Fruit fly (Drosophila melanogaster) whole organism, embryonic: ENCODE measurements around the gene CG33090.

Experiments used
- ATbp ChIP-seq: fragments of 200-800 bp; sonication (Bioruptor generic); optimal IDR thresholded peaks from 2 replicates; lab custom pipeline; 2017; ENCODE audit warnings: missing biosample characterization, mild to moderate bottlenecking, missing genetic modification characterization, missing genetic modification reagents
- Bteb2 ChIP-seq: fragments of 200-800 bp; sonication (Bioruptor generic); optimal IDR thresholded peaks from 2 replicates; lab custom pipeline; 2016; ENCODE audit warnings: missing biosample characterization, missing genetic modification characterization
- CG10274 ChIP-seq: fragments of 200-800 bp; sonication (Bioruptor generic); optimal IDR thresholded peaks from 3 replicates; lab custom pipeline; 2017; ENCODE audit warnings: missing biosample characterization, mild to moderate bottlenecking, missing genetic modification characterization
- CG12104 ChIP-seq: fragments of 200-800 bp; sonication (Bioruptor generic); optimal IDR thresholded peaks from 3 replicates; lab custom pipeline; 2016; ENCODE audit warnings: missing biosample characterization, missing genetic modification characterization
- CG16863 ChIP-seq: fragments of 200-800 bp; sonication (Bioruptor generic); optimal IDR thresholded peaks from 3 replicates; lab custom pipeline; 2016; ENCODE audit warnings: missing biosample characterization, missing genetic modification characterization
- CG17829 ChIP-seq: fragments of 200-800 bp; optimal IDR thresholded peaks from 2 replicates; lab custom pipeline; 2019; ENCODE audit warnings: missing biosample characterization, mild to moderate bottlenecking, missing genetic modification characterization, moderate library complexity
- CG1832 ChIP-seq: fragments of 200-800 bp; sonication (Bioruptor generic); optimal IDR thresholded peaks from 2 replicates; lab custom pipeline; 2017; ENCODE audit warnings: missing biosample characterization, mild to moderate bottlenecking, missing genetic modification characterization, inconsistent platforms
- CG30403 ChIP-seq: fragments of 200-800 bp; sonication (Bioruptor generic); optimal IDR thresholded peaks from 3 replicates; lab custom pipeline; 2016; ENCODE audit warnings: missing biosample characterization, missing genetic modification characterization
- CG30431 ChIP-seq: fragments of 200-800 bp; sonication (Bioruptor generic); optimal IDR thresholded peaks from 2 replicates; lab custom pipeline; 2017; ENCODE audit warnings: missing biosample characterization, missing genetic modification characterization
- CG34422 ChIP-seq: fragments of 200-800 bp; sonication (Bioruptor generic); IDR thresholded peaks from 3 replicates; pipeline ENCODE4 v1.3.6; 2022; ENCODE audit warnings: missing biosample characterization, missing genetic modification characterization
- CG4328 ChIP-seq: fragments of 200-800 bp; sonication (Bioruptor generic); optimal IDR thresholded peaks from 3 replicates; lab custom pipeline; 2017; ENCODE audit warnings: missing biosample characterization, missing genetic modification reagents, missing genetic modification characterization
- CG4730 ChIP-seq: fragments of 200-800 bp; sonication (Bioruptor generic); IDR thresholded peaks from 2 replicates; pipeline ENCODE4 v1.3.6; 2022; ENCODE audit warnings: missing biosample characterization, missing genetic modification characterization
- CG6813 ChIP-seq: fragments of 200-800 bp; sonication (Bioruptor generic); optimal IDR thresholded peaks from 2 replicates; lab custom pipeline; 2017; ENCODE audit warnings: missing biosample characterization, missing genetic modification characterization, mild to moderate bottlenecking, moderate library complexity, missing genetic modification reagents
- CG8944 ChIP-seq: fragments of 200-800 bp; sonication (Bioruptor generic); optimal IDR thresholded peaks from 3 replicates; lab custom pipeline; 2016; ENCODE audit warnings: missing biosample characterization, missing genetic modification characterization
- CTCF ChIP-seq: fragments of 200-800 bp; sonication (Bioruptor generic); optimal IDR thresholded peaks from 2 replicates; lab custom pipeline; 2017; ENCODE audit warnings: missing biosample characterization, mild to moderate bottlenecking, missing genetic modification characterization, moderate library complexity
- Dek ChIP-seq: fragments of 200-800 bp; sonication (Bioruptor generic); optimal IDR thresholded peaks from 3 replicates; lab custom pipeline; 2019; ENCODE audit warnings: missing biosample characterization, mild to moderate bottlenecking, missing genetic modification characterization, moderate library complexity
- E2f2 ChIP-seq: fragments of 200-800 bp; sonication (Bioruptor generic); IDR thresholded peaks from 2 replicates; pipeline ENCODE4 v1.3.6; 2022; ENCODE audit warnings: missing biosample characterization, missing genetic modification characterization
- Fer1 ChIP-seq: fragments of 200-800 bp; sonication (Bioruptor generic); optimal IDR thresholded peaks from 2 replicates; lab custom pipeline; 2017; ENCODE audit warnings: missing biosample characterization, mild to moderate bottlenecking, missing genetic modification characterization
- Med ChIP-seq: fragments of 200-800 bp; sonication (Bioruptor generic); peaks from one replicate; lab custom pipeline; 2016; ENCODE audit warnings: missing biosample characterization, missing genetic modification characterization, mild to moderate bottlenecking, inconsistent platforms, moderate library complexity
- Nf-YB ChIP-seq: fragments of 200-800 bp; sonication (Bioruptor generic); optimal IDR thresholded peaks from 3 replicates; lab custom pipeline; 2019; ENCODE audit warnings: missing biosample characterization, mild to moderate bottlenecking, missing genetic modification characterization, moderate library complexity
- NfI ChIP-seq: fragments of 200-800 bp; sonication (Bioruptor generic); optimal IDR thresholded peaks from 3 replicates; lab custom pipeline; 2018; ENCODE audit warnings: missing biosample characterization, mild to moderate bottlenecking, missing genetic modification characterization, moderate library complexity
- Sox102F ChIP-seq: fragments of 200-800 bp; sonication (Bioruptor generic); optimal IDR thresholded peaks from 2 replicates; lab custom pipeline; 2018; ENCODE audit warnings: missing biosample characterization, mild to moderate bottlenecking, missing genetic modification characterization, moderate library complexity
- Xbp1 ChIP-seq: fragments of 200-800 bp; sonication (Bioruptor generic); optimal IDR thresholded peaks from 3 replicates; lab custom pipeline; 2016; ENCODE audit warnings: missing biosample characterization, mild to moderate bottlenecking, missing genetic modification characterization
- Xrp1 ChIP-seq: fragments of 200-800 bp; sonication (Bioruptor generic); IDR thresholded peaks from 2 replicates; pipeline ENCODE4 v1.3.6; 2022; ENCODE audit warnings: missing biosample characterization, missing genetic modification characterization
- az2 ChIP-seq: fragments of 200-800 bp; sonication (Bioruptor generic); optimal IDR thresholded peaks from 3 replicates; lab custom pipeline; 2016; ENCODE audit warnings: missing biosample characterization, missing genetic modification characterization
- bsh ChIP-seq, 2 experiments: fragments of 200-800 bp; sonication (Bioruptor generic); optimal IDR thresholded peaks; 2 replicates each; lab custom pipeline; 2017 to 2018; ENCODE audit warnings: mild to moderate bottlenecking in 2 of 2, missing biosample characterization in 2 of 2, missing genetic modification characterization in 2 of 2, moderate library complexity in 1 of 2
- danr ChIP-seq: fragments of 200-800 bp; sonication (Bioruptor generic); IDR thresholded peaks from 2 replicates; pipeline ENCODE4 v1.3.6; 2022; ENCODE audit warnings: missing biosample characterization, missing genetic modification characterization
- dysf ChIP-seq: fragments of 200-800 bp; sonication (Bioruptor generic); IDR thresholded peaks from 3 replicates; pipeline ENCODE4 v1.3.6; 2022; ENCODE audit warnings: missing biosample characterization, missing genetic modification characterization
- esg ChIP-seq: fragments of 200-800 bp; sonication (Bioruptor generic); conservative IDR thresholded peaks from 2 replicates; pipeline ENCODE4 v1.3.6; 2022; ENCODE audit warnings: missing biosample characterization, missing genetic modification characterization
- eyg ChIP-seq: fragments of 200-800 bp; sonication (Bioruptor generic); optimal IDR thresholded peaks from 3 replicates; lab custom pipeline; 2016; ENCODE audit warnings: missing biosample characterization, missing genetic modification characterization
- ham ChIP-seq: fragments of 200-800 bp; sonication (Bioruptor generic); IDR thresholded peaks from 2 replicates; pipeline ENCODE4 v1.3.6; 2022; ENCODE audit warnings: missing biosample characterization, missing genetic modification characterization
- hb ChIP-seq: fragments of 200-800 bp; sonication (Bioruptor generic); IDR thresholded peaks from 3 replicates; pipeline ENCODE4 v1.3.6; 2022; ENCODE audit warnings: missing biosample characterization, missing genetic modification characterization; ENCODE audit not compliant: partially characterized antibody
- jing ChIP-seq: fragments of 200-800 bp; sonication (Bioruptor generic); optimal IDR thresholded peaks from 2 replicates; lab custom pipeline; 2018; ENCODE audit warnings: missing biosample characterization, mild to moderate bottlenecking, missing genetic modification characterization
- kni ChIP-seq: fragments of 200-800 bp; sonication (Bioruptor generic); optimal IDR thresholded peaks from 3 replicates; lab custom pipeline; 2017; ENCODE audit warnings: mild to moderate bottlenecking, missing biosample characterization, missing genetic modification reagents, missing genetic modification characterization
- lbe ChIP-seq: fragments of 200-800 bp; sonication (Bioruptor generic); optimal IDR thresholded peaks from 2 replicates; lab custom pipeline; 2016; ENCODE audit warnings: missing biosample characterization, mild to moderate bottlenecking, missing genetic modification characterization
- luna ChIP-seq: fragments of 200-800 bp; sonication (Bioruptor generic); optimal IDR thresholded peaks from 2 replicates; lab custom pipeline; 2016; ENCODE audit warnings: missing biosample characterization, missing genetic modification characterization
- nerfin-1 ChIP-seq: fragments of 200-800 bp; sonication (Bioruptor generic); optimal IDR thresholded peaks from 3 replicates; lab custom pipeline; 2019; ENCODE audit warnings: missing biosample characterization, mild to moderate bottlenecking, missing genetic modification characterization, moderate library complexity
- nom ChIP-seq: fragments of 200-800 bp; sonication (Bioruptor generic); optimal IDR thresholded peaks from 2 replicates; lab custom pipeline; 2017; ENCODE audit warnings: missing biosample characterization, missing genetic modification characterization, mild to moderate bottlenecking, moderate library complexity, missing genetic modification reagents
- pb ChIP-seq: fragments of 200-800 bp; sonication (Bioruptor generic); optimal IDR thresholded peaks from 3 replicates; lab custom pipeline; 2016; ENCODE audit warnings: missing biosample characterization, missing genetic modification characterization
- pfk ChIP-seq: fragments of 200-800 bp; sonication (Bioruptor generic); optimal IDR thresholded peaks from 2 replicates; lab custom pipeline; 2018; ENCODE audit warnings: missing biosample characterization, mild to moderate bottlenecking, missing genetic modification characterization, moderate library complexity
- pnt ChIP-seq: fragments of 200-800 bp; sonication (Bioruptor generic); optimal IDR thresholded peaks from 3 replicates; lab custom pipeline; 2016; ENCODE audit warnings: missing biosample characterization, missing genetic modification characterization
- row ChIP-seq: fragments of 200-800 bp; sonication (Bioruptor generic); IDR thresholded peaks from 3 replicates; pipeline ENCODE4 v1.3.6; 2022; ENCODE audit warnings: missing biosample characterization, missing genetic modification characterization
- sisA ChIP-seq: fragments of 200-800 bp; sonication (Bioruptor generic); IDR thresholded peaks from 2 replicates; pipeline ENCODE4 v1.3.6; 2022; ENCODE audit warnings: missing biosample characterization, missing genetic modification characterization
- stc ChIP-seq: fragments of 200-800 bp; sonication (Bioruptor generic); IDR thresholded peaks from 2 replicates; pipeline ENCODE4 v1.3.6; 2022; ENCODE audit warnings: missing biosample characterization, missing genetic modification characterization
- sug ChIP-seq: fragments of 200-800 bp; optimal IDR thresholded peaks from 2 replicates; lab custom pipeline; 2019; ENCODE audit warnings: missing biosample characterization, mild to moderate bottlenecking, missing genetic modification characterization, moderate library complexity
- tin ChIP-seq: fragments of 200-800 bp; sonication (Bioruptor generic); optimal IDR thresholded peaks from 3 replicates; lab custom pipeline; 2016; ENCODE audit warnings: missing biosample characterization, missing genetic modification characterization
- trh ChIP-seq: fragments of 200-800 bp; sonication (Bioruptor generic); optimal IDR thresholded peaks from 2 replicates; lab custom pipeline; 2016; ENCODE audit warnings: missing biosample characterization, missing genetic modification characterization
- unpg ChIP-seq: fragments of 200-800 bp; sonication (Bioruptor generic); optimal IDR thresholded peaks from 3 replicates; lab custom pipeline; 2018; ENCODE audit warnings: missing biosample characterization, mild to moderate bottlenecking, missing genetic modification characterization, moderate library complexity
- zen2 ChIP-seq: fragments of 200-800 bp; sonication (Bioruptor generic); IDR thresholded peaks from 3 replicates; pipeline ENCODE4 v1.3.6; 2022; ENCODE audit warnings: missing biosample characterization, missing genetic modification characterization; ENCODE audit not compliant: partially characterized antibody

Gene CG33090

dm6 chr2L:14369933-14370776 lies 36.2 kb downstream of the CG33090 start (continued):
- TF ChIP-seq nerfin-1 (tag; lab: Kevin White, UChicago) (no peak), row (GFP tag; lab: Robert Waterston, UW) (peak; percentile 53; the same call in 2 of the 3 replicates), Xbp1 (GFP tag; lab: Kevin White, UChicago) (peak; percentile 38), danr (GFP tag; lab: Robert Waterston, UW) (no peak), Med (GFP tag; lab: Kevin White, UChicago) (peak; percentile 48), luna (GFP tag; lab: Kevin White, UChicago) (no peak), ham (GFP tag; lab: Robert Waterston, UW) (no peak), Dek (tag; lab: Kevin White, UChicago) (no peak), zen2 (GFP tag; lab: Robert Waterston, UW) (no peak), esg (GFP tag; lab: Robert Waterston, UW) (no peak; the same call in 1 of the 2 replicates), unpg (peak; percentile 37), CG8944 (no peak), jing (GFP tag; lab: Kevin White, UChicago) (peak; percentile 38), hb (GFP tag; lab: Robert Waterston, UW) (no peak), sisA (GFP tag; lab: Robert Waterston, UW) (0 out of 2 replicates have a peak, but pooled peaks have one; percentile 12), CG4730 (GFP tag; lab: Robert Waterston, UW) (peak; percentile 17; the same call in 1 of the 2 replicates), az2 (GFP tag; lab: Kevin White, UChicago) (peak; percentile 43), ATbp (GFP tag; lab: Kevin White, UChicago) (peak; percentile 25), pb (no peak), CTCF (GFP tag; lab: Kevin White, UChicago) (no peak), CG30431 (GFP tag; lab: Kevin White, UChicago) (peak; percentile 3), Xrp1 (peak; percentile 58; the same call in 1 of the 2 replicates), bsh (GFP tag; optimal IDR thresholded peaks at IDR 0.05; lab: Kevin White, UChicago) (peak; percentile 41 to 72), pfk (no peak), Fer1 (no peak), CG6813 (GFP tag; lab: Kevin White, UChicago) (no peak), dysf (GFP tag; lab: Robert Waterston, UW) (peak; percentile 35; the same call in 1 of the 3 replicates), CG17829 (peak; percentile 32), CG1832 (GFP tag; lab: Kevin White, UChicago) (no peak), lbe (peak; percentile 86), nom (GFP tag; lab: Kevin White, UChicago) (peak; percentile 85), CG16863 (peak; percentile 14), kni (GFP tag; lab: Kevin White, UChicago) (no peak), Sox102F (GFP tag; lab: Kevin White, UChicago) (peak; percentile 44), Bteb2 (GFP tag; lab: Kevin White, UChicago) (no peak), E2f2 (no peak), tin (GFP tag; lab: Kevin White, UChicago) (no peak), sug (no peak), CG12104 (GFP tag; lab: Kevin White, UChicago) (no peak), eyg (no peak), Nf-YB (GFP tag; lab: Kevin White, UChicago) (no peak), CG34422 (GFP tag; lab: Robert Waterston, UW) (peak; percentile 21; the same call in 1 of the 3 replicates), trh (GFP tag; lab: Kevin White, UChicago) (no peak), pnt (GFP tag; lab: Kevin White, UChicago) (no peak), CG10274 (GFP tag; lab: Kevin White, UChicago) (no peak), CG30403 (peak; percentile 28), stc (GFP tag; lab: Robert Waterston, UW) (no peak), CG4328 (GFP tag; lab: Kevin White, UChicago) (no peak), NfI (GFP tag; lab: Kevin White, UChicago) (no peak)
